1 fruit fly cellular context compared by ENCODE assay signal in the genomic region with DNA sequence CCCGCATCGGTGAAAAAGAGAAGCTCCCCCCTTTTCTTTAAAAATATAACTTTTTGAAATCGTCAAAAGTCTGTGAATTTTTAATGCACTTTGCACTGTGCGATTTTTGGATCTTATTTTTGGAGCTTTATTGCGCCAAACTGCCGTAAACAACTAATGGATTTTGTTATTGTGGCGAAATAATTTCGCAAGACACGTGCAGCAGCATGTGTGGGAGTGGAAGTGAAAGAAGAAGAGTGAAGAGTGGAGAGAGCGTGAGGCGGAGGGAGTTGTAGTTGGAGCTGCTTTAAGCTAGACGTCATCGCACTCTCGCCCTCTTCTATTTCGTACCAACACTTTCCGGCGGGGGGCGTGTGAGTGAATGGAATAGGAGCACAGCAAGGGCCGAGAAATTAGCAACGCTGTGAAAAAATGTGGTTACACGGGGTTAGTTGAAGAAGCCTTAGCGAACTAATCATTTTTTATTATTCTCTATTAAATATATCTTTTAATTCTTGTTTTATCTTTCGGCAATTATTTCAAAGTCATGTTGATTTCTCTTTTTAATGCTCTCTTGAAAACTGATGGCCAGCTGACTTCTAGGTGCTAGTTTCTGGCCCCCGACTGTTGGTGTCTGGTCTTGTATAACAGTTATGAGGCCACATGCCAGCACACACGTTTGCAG.
TF ChIP-seq lines count a peak whose summit lies in the region.

No protein-coding gene starts in this region.

TF ChIP-seq in whole organism, embryonic, 481 proteins besides CTCF, POLR2A, EP300 and RAD21 (continued from another document and continues in another):
- TF ChIP-seq Fer1 (GFP tag; optimal IDR thresholded peaks at IDR 0.05; lab: Kevin White, UChicago) (peak; percentile 97), CG9609 (GFP tag; optimal IDR thresholded peaks at IDR 0.05; lab: Kevin White, UChicago) (peak; percentile 62), D (optimal IDR thresholded peaks at IDR 0.05; lab: Kevin White, UChicago) (no peak), D (GFP tag; optimal IDR thresholded peaks at IDR 0.05; lab: Kevin White, UChicago) (peak; percentile 93), Nf-YA (GFP tag; IDR thresholded peaks at IDR 0.05; lab: Robert Waterston, UW) (peak; percentile 81), peb (GFP tag; IDR thresholded peaks at IDR 0.05; lab: Robert Waterston, UW) (peak; percentile 85), CG13287 (GFP tag; IDR thresholded peaks at IDR 0.05; lab: Robert Waterston, UW; ENCODE audit: partially characterized antibody) (no peak), Scr (GFP tag; IDR thresholded peaks at IDR 0.05; lab: Robert Waterston, UW; ENCODE audit: partially characterized antibody) (no peak), CG17186 (GFP tag; optimal IDR thresholded peaks at IDR 0.05; lab: Kevin White, UChicago) (peak; percentile 66), MTF-1 (GFP tag; optimal IDR thresholded peaks at IDR 0.05; lab: Kevin White, UChicago; ENCODE audit: borderline replicate concordance) (peak; percentile 76), CG2875 (GFP tag; optimal IDR thresholded peaks at IDR 0.05; lab: Kevin White, UChicago) (peak; percentile 93), sqz (GFP tag; optimal IDR thresholded peaks at IDR 0.05; lab: Kevin White, UChicago) (peak; percentile 90), CG4424 (GFP tag; optimal IDR thresholded peaks at IDR 0.05; lab: Kevin White, UChicago) (peak; percentile 89), jumu (GFP tag; optimal IDR thresholded peaks at IDR 0.05; lab: Kevin White, UChicago) (peak; percentile 63), chif (GFP tag; optimal IDR thresholded peaks at IDR 0.05; lab: Kevin White, UChicago) (peak; percentile 56 to 63), klu (GFP tag; IDR thresholded peaks at IDR 0.05; lab: Robert Waterston, UW) (peak; percentile 87), grau (tag; optimal IDR thresholded peaks at IDR 0.05; lab: Kevin White, UChicago) (peak; percentile 95), stc (GFP tag; IDR thresholded peaks at IDR 0.05; lab: Robert Waterston, UW) (peak; percentile 93), Ssrp (tag; optimal IDR thresholded peaks at IDR 0.05; lab: Kevin White, UChicago) (peak; percentile 93), sc (optimal IDR thresholded peaks at IDR 0.05; lab: Kevin White, UChicago) (no peak), sc (GFP tag; optimal IDR thresholded peaks at IDR 0.05; lab: Kevin White, UChicago) (peak; percentile 90), Dref (GFP tag; IDR thresholded peaks at IDR 0.05; lab: Robert Waterston, UW) (peak; percentile 40), CG9797 (GFP tag; optimal IDR thresholded peaks at IDR 0.05; lab: Kevin White, UChicago) (peak; percentile 38), gcm (GFP tag; optimal IDR thresholded peaks at IDR 0.05; lab: Kevin White, UChicago) (peak; percentile 93), cwo (GFP tag; optimal IDR thresholded peaks at IDR 0.05; lab: Kevin White, UChicago) (peak; percentile 96), ato (GFP tag; IDR thresholded peaks at IDR 0.05; lab: Robert Waterston, UW; ENCODE audit: partially characterized antibody) (no peak), CG8281 (tag; optimal IDR thresholded peaks at IDR 0.05; lab: Kevin White, UChicago) (peak; percentile 75), Sox100B (GFP tag; optimal IDR thresholded peaks at IDR 0.05; lab: Kevin White, UChicago) (peak; percentile 96), tll (GFP tag; optimal IDR thresholded peaks at IDR 0.05; lab: Kevin White, UChicago) (no peak), pb (GFP tag; optimal IDR thresholded peaks at IDR 0.05; lab: Kevin White, UChicago) (peak; percentile 23), hkb (optimal IDR thresholded peaks at IDR 0.05; lab: Kevin White, UChicago) (no peak), hkb (GFP tag; IDR thresholded peaks at IDR 0.05; lab: Robert Waterston, UW) (peak; percentile 96), CG14014 (GFP tag; IDR thresholded peaks at IDR 0.05; lab: Robert Waterston, UW) (peak; percentile 92), CG11696 (GFP tag; IDR thresholded peaks at IDR 0.05; lab: Robert Waterston, UW) (peak; percentile 98), CG11085 (GFP tag; IDR thresholded peaks at IDR 0.05; lab: Robert Waterston, UW) (peak; percentile 81), hb (GFP tag; IDR thresholded peaks at IDR 0.05; lab: Robert Waterston, UW; ENCODE audit: partially characterized antibody) (no peak), stwl (tag; optimal IDR thresholded peaks at IDR 0.05; lab: Kevin White, UChicago) (no peak), CG2202 (tag; optimal IDR thresholded peaks at IDR 0.05; lab: Kevin White, UChicago) (peak; percentile 86), fd3F (GFP tag; optimal IDR thresholded peaks at IDR 0.05; lab: Kevin White, UChicago) (peak; percentile 90), Aef1 (GFP tag; IDR thresholded peaks at IDR 0.05; lab: Robert Waterston, UW) (peak; percentile 90), CG1024 (GFP tag; IDR thresholded peaks at IDR 0.05; lab: Robert Waterston, UW) (peak; percentile 71), Stat92E (GFP tag; optimal IDR thresholded peaks at IDR 0.05; lab: Kevin White, UChicago) (no peak), CG31365 (tag; optimal IDR thresholded peaks at IDR 0.05; lab: Kevin White, UChicago) (peak; percentile 83), fu2 (GFP tag; optimal IDR thresholded peaks at IDR 0.05; lab: Kevin White, UChicago) (peak; percentile 7), CG10274 (GFP tag; optimal IDR thresholded peaks at IDR 0.05; lab: Kevin White, UChicago) (peak; percentile 87), Poxn (GFP tag; IDR thresholded peaks at IDR 0.05; lab: Robert Waterston, UW) (peak; percentile 83), CG9437 (GFP tag; optimal IDR thresholded peaks at IDR 0.05; lab: Kevin White, UChicago) (peak; percentile 89), phol (tag; optimal IDR thresholded peaks at IDR 0.05; lab: Kevin White, UChicago) (peak; percentile 93), Kr (GFP tag; optimal IDR thresholded peaks at IDR 0.05; lab: Kevin White, UChicago) (no peak), CHES-1-like (GFP tag; optimal IDR thresholded peaks at IDR 0.05; lab: Kevin White, UChicago) (peak; percentile 36), CG12236 (GFP tag; optimal IDR thresholded peaks at IDR 0.05; lab: Kevin White, UChicago) (no peak), BEAF-32 (GFP tag; optimal IDR thresholded peaks at IDR 0.05; lab: Kevin White, UChicago) (peak; percentile 12), CG7987 (GFP tag; optimal IDR thresholded peaks at IDR 0.05; lab: Kevin White, UChicago) (peak; percentile 77), E2f1 (GFP tag; IDR thresholded peaks at IDR 0.05; lab: Robert Waterston, UW) (peak; percentile 92), danr (GFP tag; IDR thresholded peaks at IDR 0.05; lab: Robert Waterston, UW) (peak; percentile 89), Hr78 (GFP tag; optimal IDR thresholded peaks at IDR 0.05; lab: Kevin White, UChicago) (peak in 1 of 2 experiments; percentile 83), Side (GFP tag; optimal IDR thresholded peaks at IDR 0.05; lab: Kevin White, UChicago) (peak; percentile 39), CG11560 (tag; IDR thresholded peaks at IDR 0.05; lab: Robert Waterston, UW) (peak; percentile 81), nmo (GFP tag; optimal IDR thresholded peaks at IDR 0.05; lab: Kevin White, UChicago) (peak; percentile 96), Bdp1 (GFP tag; optimal IDR thresholded peaks at IDR 0.05; lab: Kevin White, UChicago) (peak; percentile 59), bab2 (GFP tag; optimal IDR thresholded peaks at IDR 0.05; lab: Kevin White, UChicago) (peak; percentile 65), Rfx (GFP tag; IDR thresholded peaks at IDR 0.05; lab: Robert Waterston, UW) (peak; percentile 93), row (GFP tag; IDR thresholded peaks at IDR 0.05; lab: Robert Waterston, UW) (peak; percentile 97), tna (GFP tag; IDR thresholded peaks at IDR 0.05; lab: Robert Waterston, UW; ENCODE audit: partially characterized antibody) (no peak), Hand (GFP tag; optimal IDR thresholded peaks at IDR 0.05; lab: Kevin White, UChicago) (peak; percentile 96), jing (GFP tag; optimal IDR thresholded peaks at IDR 0.05; lab: Kevin White, UChicago) (peak; percentile 79), CG12744 (GFP tag; optimal IDR thresholded peaks at IDR 0.05; lab: Kevin White, UChicago) (no peak), zen2 (GFP tag; IDR thresholded peaks at IDR 0.05; lab: Robert Waterston, UW; ENCODE audit: partially characterized antibody) (no peak), CG7928 (GFP tag; optimal IDR thresholded peaks at IDR 0.05; lab: Kevin White, UChicago) (peak; percentile 73), CG14050 (GFP tag; IDR thresholded peaks at IDR 0.05; lab: Robert Waterston, UW) (peak; percentile 92), Hsf (GFP tag; optimal IDR thresholded peaks at IDR 0.05; lab: Kevin White, UChicago) (peak; percentile 86), CG3281 (GFP tag; optimal IDR thresholded peaks at IDR 0.05; lab: Kevin White, UChicago) (peak; percentile 96), ranshi (GFP tag; IDR thresholded peaks at IDR 0.05; lab: Robert Waterston, UW) (peak; percentile 88), CG17361 (GFP tag; IDR thresholded peaks at IDR 0.05; lab: Robert Waterston, UW) (peak; percentile 94), CG11695 (GFP tag; IDR thresholded peaks at IDR 0.05; lab: Robert Waterston, UW) (peak; percentile 95), CG34422 (GFP tag; IDR thresholded peaks at IDR 0.05; lab: Robert Waterston, UW) (peak; percentile 93), zf30C (GFP tag; optimal IDR thresholded peaks at IDR 0.05; lab: Kevin White, UChicago) (no peak), lbe (GFP tag; optimal IDR thresholded peaks at IDR 0.05; lab: Kevin White, UChicago) (peak; percentile 59), Mad (GFP tag; optimal IDR thresholded peaks at IDR 0.05; lab: Kevin White, UChicago) (peak; percentile 73), CG18262 (tag; optimal IDR thresholded peaks at IDR 0.05; lab: Kevin White, UChicago) (peak; percentile 95), ac (GFP tag; optimal IDR thresholded peaks at IDR 0.05; lab: Kevin White, UChicago) (peak; percentile 58), CG5180 (GFP tag; optimal IDR thresholded peaks at IDR 0.05; lab: Kevin White, UChicago) (peak; percentile 89), CG11456 (GFP tag; IDR thresholded peaks at IDR 0.05; lab: Robert Waterston, UW) (peak; percentile 90), Gug (GFP tag; IDR thresholded peaks at IDR 0.05; lab: Robert Waterston, UW) (peak; percentile 89), Sin3A (optimal IDR thresholded peaks at IDR 0.05; lab: Kevin White, UChicago) (no peak), Hr3 (GFP tag; optimal IDR thresholded peaks at IDR 0.05; lab: Kevin White, UChicago) (peak; percentile 91), Rx (GFP tag; IDR thresholded peaks at IDR 0.05; lab: Robert Waterston, UW) (peak; percentile 85), pho (GFP tag; optimal IDR thresholded peaks at IDR 0.05; lab: Kevin White, UChicago) (peak; percentile 66), CG4282 (GFP tag; optimal IDR thresholded peaks at IDR 0.05; lab: Kevin White, UChicago) (no peak), Med (GFP tag; lab: Kevin White, UChicago) (peak; percentile 95), kay (GFP tag; optimal IDR thresholded peaks at IDR 0.05; lab: Kevin White, UChicago) (peak; percentile 81), lab (GFP tag; optimal IDR thresholded peaks at IDR 0.05; lab: Kevin White, UChicago) (peak; percentile 98), Adf1 (GFP tag; IDR thresholded peaks at IDR 0.05; lab: Robert Waterston, UW) (peak; percentile 70), CG4820 (GFP tag; optimal IDR thresholded peaks at IDR 0.05; lab: Kevin White, UChicago) (peak; percentile 77), Dbx (GFP tag; IDR thresholded peaks at IDR 0.05; lab: Robert Waterston, UW) (peak; percentile 92), CG8388 (GFP tag; optimal IDR thresholded peaks at IDR 0.05; lab: Kevin White, UChicago) (peak; percentile 92), CG34376 (GFP tag; optimal IDR thresholded peaks at IDR 0.05; lab: Kevin White, UChicago) (peak; percentile 92), CG30020 (tag; optimal IDR thresholded peaks at IDR 0.05; lab: Kevin White, UChicago) (peak; percentile 71), CG17385 (GFP tag; optimal IDR thresholded peaks at IDR 0.05; lab: Kevin White, UChicago) (peak; percentile 92), br (optimal IDR thresholded peaks at IDR 0.05; lab: Kevin White, UChicago) (no peak), CG1603 (tag; optimal IDR thresholded peaks at IDR 0.05; lab: Kevin White, UChicago) (peak; percentile 83), Abd-B (GFP tag; optimal IDR thresholded peaks at IDR 0.05; lab: Kevin White, UChicago) (peak; percentile 85), ro (GFP tag; IDR thresholded peaks at IDR 0.05; lab: Robert Waterston, UW) (peak; percentile 86), HmgD (GFP tag; optimal IDR thresholded peaks at IDR 0.05; lab: Kevin White, UChicago) (no peak), CG4707 (GFP tag; optimal IDR thresholded peaks at IDR 0.05; lab: Kevin White, UChicago) (peak; percentile 73), Nf-YC (tag; optimal IDR thresholded peaks at IDR 0.05; lab: Kevin White, UChicago) (peak; percentile 87), Jarid2 (GFP tag; optimal IDR thresholded peaks at IDR 0.05; lab: Kevin White, UChicago) (peak; percentile 86), ap (GFP tag; IDR thresholded peaks at IDR 0.05; lab: Robert Waterston, UW) (peak; percentile 91), tgo (GFP tag; IDR thresholded peaks at IDR 0.05; lab: Robert Waterston, UW) (peak; percentile 94), CG12219 (GFP tag; optimal IDR thresholded peaks at IDR 0.05; lab: Kevin White, UChicago) (peak; percentile 94), zfh1 (GFP tag; IDR thresholded peaks at IDR 0.05; lab: Robert Waterston, UW) (peak; percentile 93), CG15696 (tag; optimal IDR thresholded peaks at IDR 0.05; lab: Kevin White, UChicago) (peak; percentile 69), CG31224 (GFP tag; IDR thresholded peaks at IDR 0.05; lab: Robert Waterston, UW) (peak; percentile 83), CG13424 (tag; optimal IDR thresholded peaks at IDR 0.05; lab: Kevin White, UChicago) (peak; percentile 96), az2 (GFP tag; optimal IDR thresholded peaks at IDR 0.05; lab: Kevin White, UChicago) (peak; percentile 89), Asciz (GFP tag; optimal IDR thresholded peaks at IDR 0.05; lab: Kevin White, UChicago) (peak; percentile 94), schlank (tag; optimal IDR thresholded peaks at IDR 0.05; lab: Kevin White, UChicago) (peak; percentile 88), CG15269 (tag; optimal IDR thresholded peaks at IDR 0.05; lab: Kevin White, UChicago) (peak; percentile 97), CG30431 (GFP tag; optimal IDR thresholded peaks at IDR 0.05; lab: Kevin White, UChicago) (peak; percentile 85), CG1529 (GFP tag; optimal IDR thresholded peaks at IDR 0.05; lab: Kevin White, UChicago) (peak; percentile 90), dati (GFP tag; IDR thresholded peaks at IDR 0.05; lab: Robert Waterston, UW) (peak; percentile 70), Opbp (GFP tag; IDR thresholded peaks at IDR 0.05; lab: Robert Waterston, UW; ENCODE audit: partially characterized antibody) (no peak), pita (GFP tag; optimal IDR thresholded peaks at IDR 0.05; lab: Kevin White, UChicago) (no peak), CG13123 (GFP tag; optimal IDR thresholded peaks at IDR 0.05; lab: Kevin White, UChicago) (peak; percentile 74), CG12071 (GFP tag; optimal IDR thresholded peaks at IDR 0.05; lab: Kevin White, UChicago) (peak; percentile 88)
